Worm (Caenorhabditis elegans): ENCODE measurements around the gene molo-1.

DNA sequence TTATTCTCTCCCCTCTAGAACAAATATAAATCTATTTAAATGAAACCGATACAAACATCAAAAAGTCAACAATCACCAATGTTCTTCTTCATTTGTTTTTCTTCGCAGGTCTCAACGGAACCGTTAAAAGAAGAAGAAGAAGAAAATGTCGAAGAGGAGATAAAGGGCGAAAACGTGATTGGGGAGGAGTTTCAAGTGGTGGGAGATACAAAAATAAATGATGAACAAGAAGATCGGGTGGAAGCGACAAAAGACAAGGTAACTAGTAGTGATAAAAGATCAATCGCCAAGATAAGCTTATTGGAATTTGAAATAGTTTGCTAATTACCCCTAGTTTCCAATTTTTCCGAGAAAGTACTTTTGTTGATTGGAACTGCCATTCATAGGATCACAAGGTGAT is 23.6 kb upstream of the molo-1 start:
- TF ChIP-seq dao-5 (tag; optimal IDR thresholded peaks at IDR 0.05) (no peak), W03F9.2 (tag; optimal IDR thresholded peaks at IDR 0.05) (no peak)

Measured in whole organism, L4/young adult.